Worm (Caenorhabditis elegans) whole organism, young adult: ENCODE data around the gene mig-5.

ENCODE experiments used
- B0035.1 ChIP-seq: sonication (generic microtip); optimal IDR thresholded peaks from 2 replicates; lab custom pipeline; 2016; ENCODE audit warnings: missing genetic modification characterization, mild to moderate bottlenecking, missing compliant biosample characterization, missing genotype, missing genetic modification reagents
- B0336.3 ChIP-seq: fragments of 200-800 bp; sonication (Bioruptor generic); IDR thresholded peaks from 2 replicates; pipeline ENCODE4 v1.3.6; 2022; ENCODE audit warnings: missing genetic modification characterization, missing compliant biosample characterization
- F10E7.11 ChIP-seq: sonication (generic microtip); optimal IDR thresholded peaks from 2 replicates; lab custom pipeline; 2017; ENCODE audit warnings: mild to moderate bottlenecking, missing genetic modification characterization, moderate library complexity, missing compliant biosample characterization
- F33H1.4 ChIP-seq: fragments of 200-800 bp; sonication (Bioruptor generic); IDR thresholded peaks from 2 replicates; pipeline ENCODE4 v1.3.6; 2022; ENCODE audit warnings: missing genetic modification reagents, missing genetic modification characterization, missing compliant biosample characterization
- K11D2.4 ChIP-seq: fragments of 200-800 bp; sonication (Bioruptor generic); IDR thresholded peaks from 2 replicates; pipeline ENCODE4 v1.3.6; 2022; ENCODE audit warnings: missing genetic modification reagents, missing genetic modification characterization, missing compliant biosample characterization
- T07F8.4 ChIP-seq: sonication (generic microtip); optimal IDR thresholded peaks from 2 replicates; lab custom pipeline; 2016; ENCODE audit warnings: mild to moderate bottlenecking, missing genetic modification characterization, moderate library complexity, missing compliant biosample characterization
- T26A5.8 ChIP-seq: sonication (generic microtip); optimal IDR thresholded peaks from 2 replicates; lab custom pipeline; 2016; ENCODE audit warnings: missing genetic modification characterization, missing compliant biosample characterization
- Y56A3A.18 ChIP-seq: fragments of 200-800 bp; sonication (Bioruptor generic); IDR thresholded peaks from 2 replicates; pipeline ENCODE4 v1.3.6; 2022; ENCODE audit warnings: missing genetic modification reagents, missing genetic modification characterization, missing compliant biosample characterization
- Y79H2A.3 ChIP-seq: fragments of 200-800 bp; sonication (Bioruptor generic); conservative IDR thresholded peaks from 2 replicates; pipeline ENCODE4 v1.3.6; 2022; ENCODE audit warnings: missing genetic modification reagents, missing genetic modification characterization, missing compliant biosample characterization
- ZK185.1 ChIP-seq: sonication (generic microtip); optimal IDR thresholded peaks from 2 replicates; lab custom pipeline; 2016; ENCODE audit warnings: mild to moderate bottlenecking, missing genetic modification characterization, missing compliant biosample characterization; ENCODE audit not compliant: poor library complexity, severe bottlenecking
- aptf-2 ChIP-seq: fragments of 200-800 bp; sonication (Bioruptor generic); conservative IDR thresholded peaks from 2 replicates; pipeline ENCODE4 v1.3.6; 2022; ENCODE audit warnings: missing genetic modification reagents, missing genetic modification characterization, missing compliant biosample characterization
- aptf-3 ChIP-seq: fragments of 200-800 bp; sonication (Bioruptor generic); IDR thresholded peaks from 2 replicates; pipeline ENCODE4 v1.3.6; 2022; ENCODE audit warnings: missing genetic modification characterization, missing compliant biosample characterization
- atf-7 ChIP-seq: sonication (generic microtip); optimal IDR thresholded peaks from 2 replicates; lab custom pipeline; 2017; ENCODE audit warnings: mild to moderate bottlenecking, missing genetic modification characterization, missing compliant biosample characterization
- athp-1 ChIP-seq: sonication (generic microtip); optimal IDR thresholded peaks from 2 replicates; lab custom pipeline; 2017; ENCODE audit warnings: mild to moderate bottlenecking, missing genetic modification characterization, missing compliant biosample characterization
- attf-3 ChIP-seq: fragments of 200-800 bp; sonication (Bioruptor generic); conservative IDR thresholded peaks from 2 replicates; pipeline ENCODE4 v1.3.6; 2022; ENCODE audit warnings: missing genetic modification reagents, missing genetic modification characterization, missing compliant biosample characterization
- attf-5 ChIP-seq: fragments of 200-800 bp; sonication (Bioruptor generic); optimal IDR thresholded peaks from 2 replicates; lab custom pipeline; 2018; ENCODE audit warnings: mild to moderate bottlenecking, missing genetic modification characterization, missing compliant biosample characterization
- attf-6 ChIP-seq: fragments of 200-800 bp; sonication (Bioruptor generic); IDR thresholded peaks from 2 replicates; pipeline ENCODE4 v1.3.6; 2022; ENCODE audit warnings: missing genetic modification reagents, missing genetic modification characterization, missing compliant biosample characterization
- cebp-1 ChIP-seq, 2 experiments: fragments of 200-800 bp in 1 of 2; sonication (Bioruptor generic) in 1 of 2; sonication (generic microtip) in 1 of 2; IDR thresholded peaks in 1 of 2; optimal IDR thresholded peaks in 1 of 2; 2 replicates each; pipeline versions ENCODE4 v1.3.6 to Lab custom; 2017 to 2022; ENCODE audit warnings: missing compliant biosample characterization in 2 of 2, missing genetic modification characterization in 2 of 2, mild to moderate bottlenecking in 1 of 2, missing genetic modification reagents in 1 of 2, moderate library complexity in 1 of 2
- ceh-40 ChIP-seq: fragments of 200-800 bp; sonication (Bioruptor generic); IDR thresholded peaks from 2 replicates; pipeline ENCODE4 v1.3.6; 2022; ENCODE audit warnings: missing genetic modification characterization, missing compliant biosample characterization
- ceh-79 ChIP-seq: sonication (generic microtip); optimal IDR thresholded peaks from 2 replicates; lab custom pipeline; 2017; ENCODE audit warnings: mild to moderate bottlenecking, missing genetic modification characterization, missing compliant biosample characterization
- dpff-1 ChIP-seq: sonication (generic microtip); optimal IDR thresholded peaks from 2 replicates; lab custom pipeline; 2017; ENCODE audit warnings: mild to moderate bottlenecking, missing genetic modification characterization, missing compliant biosample characterization
- efl-1 ChIP-seq: fragments of 150-350 bp; optimal IDR thresholded peaks from 2 replicates; lab custom pipeline; 2014; ENCODE audit warnings: missing biosample characterization, missing genetic modification reagents, missing genetic modification characterization
- egl-44 ChIP-seq: fragments of 200-800 bp; sonication (Bioruptor generic); IDR thresholded peaks from 2 replicates; pipeline ENCODE4 v1.3.6; 2022; ENCODE audit warnings: missing genetic modification reagents, missing genetic modification characterization, missing compliant biosample characterization
- egrh-3 ChIP-seq: fragments of 200-800 bp; sonication (Bioruptor generic); IDR thresholded peaks from 2 replicates; pipeline ENCODE4 v1.3.6; 2022; ENCODE audit warnings: missing genetic modification reagents, missing genetic modification characterization, missing compliant biosample characterization
- ets-4 ChIP-seq: fragments of 200-800 bp; sonication (Bioruptor generic); optimal IDR thresholded peaks from 2 replicates; lab custom pipeline; 2018; ENCODE audit warnings: mild to moderate bottlenecking, missing genetic modification characterization, missing compliant biosample characterization
- fkh-3 ChIP-seq: sonication (generic microtip); optimal IDR thresholded peaks from 2 replicates; lab custom pipeline; 2016; ENCODE audit warnings: mild to moderate bottlenecking, missing genetic modification characterization, missing compliant biosample characterization
- hlh-12 ChIP-seq: sonication (generic microtip); optimal IDR thresholded peaks from 2 replicates; lab custom pipeline; 2016; ENCODE audit warnings: missing genetic modification characterization, missing compliant biosample characterization
- hrde-1 ChIP-seq: sonication (generic microtip); optimal IDR thresholded peaks from 2 replicates; lab custom pipeline; 2016; ENCODE audit warnings: missing genetic modification characterization, mild to moderate bottlenecking, missing compliant biosample characterization, moderate library complexity, missing genotype, missing genetic modification reagents, borderline replicate concordance
- lin-35 ChIP-seq, 3 experiments: fragments of 150-350 bp in 2 of 3; sonication (generic microtip) in 1 of 3; optimal IDR thresholded peaks; 2 replicates each; lab custom pipeline; 2014 to 2018; ENCODE audit warnings: missing biosample characterization in 3 of 3, missing genetic modification characterization in 3 of 3, missing genetic modification reagents in 3 of 3
- lir-1 ChIP-seq: fragments of 200-800 bp; sonication (Bioruptor generic); conservative IDR thresholded peaks from 2 replicates; pipeline ENCODE4 v1.3.6; 2022; ENCODE audit warnings: missing genetic modification reagents, missing genetic modification characterization, missing compliant biosample characterization
- lsl-1 ChIP-seq: fragments of 200-800 bp; sonication (Bioruptor generic); optimal IDR thresholded peaks from 2 replicates; lab custom pipeline; 2018; ENCODE audit warnings: mild to moderate bottlenecking, missing genetic modification characterization, moderate library complexity, missing compliant biosample characterization
- madf-6 ChIP-seq: fragments of 200-800 bp; sonication (Bioruptor generic); IDR thresholded peaks from 2 replicates; pipeline ENCODE4 v1.3.6; 2022; ENCODE audit warnings: missing genetic modification reagents, missing genetic modification characterization, missing compliant biosample characterization
- mel-28 ChIP-seq: sonication (generic microtip); optimal IDR thresholded peaks from 2 replicates; lab custom pipeline; 2016; ENCODE audit warnings: borderline replicate concordance, mild to moderate bottlenecking, missing genetic modification characterization, missing compliant biosample characterization
- nhr-120 ChIP-seq: fragments of 200-800 bp; sonication (Bioruptor generic); IDR thresholded peaks from 2 replicates; pipeline ENCODE4 v1.3.6; 2022; ENCODE audit warnings: missing genetic modification characterization, missing compliant biosample characterization
- pbrm-1 ChIP-seq: fragments of 200-800 bp; sonication (Bioruptor generic); IDR thresholded peaks from 2 replicates; pipeline ENCODE4 v1.3.6; 2022; ENCODE audit warnings: missing genetic modification reagents, missing genetic modification characterization, missing compliant biosample characterization
- pha-4 ChIP-seq: fragments of 150-350 bp; sonication (generic microtip); optimal IDR thresholded peaks from 2 replicates; lab custom pipeline; 2014; ENCODE audit warnings: missing biosample characterization, missing genetic modification reagents, missing genetic modification characterization
- rec-8 ChIP-seq, 2 experiments: sonication (generic microtip); optimal IDR thresholded peaks; 2 replicates each; lab custom pipeline; 2016; ENCODE audit warnings: mild to moderate bottlenecking in 2 of 2, missing genetic modification characterization in 2 of 2, missing genetic modification reagents in 2 of 2, missing genotype in 2 of 2, missing biosample characterization in 1 of 2, missing compliant biosample characterization in 1 of 2, moderate library complexity in 1 of 2
- sdz-38 ChIP-seq: sonication (generic microtip); optimal IDR thresholded peaks from 2 replicates; lab custom pipeline; 2016; ENCODE audit warnings: missing genotype, missing genetic modification characterization, missing compliant biosample characterization
- snpc-1.1 ChIP-seq: sonication (generic microtip); optimal IDR thresholded peaks from 2 replicates; lab custom pipeline; 2017; ENCODE audit warnings: missing genetic modification characterization, mild to moderate bottlenecking, missing compliant biosample characterization, antibody characterized with exemption, moderate library complexity, missing genotype, missing genetic modification reagents; ENCODE audit not compliant: insufficient read depth
- snpc-4 ChIP-seq, 5 experiments: fragments of 150-350 bp in 1 of 5; sonication (generic microtip) in 4 of 5; optimal IDR thresholded peaks; 2 replicates each; lab custom pipeline; 2014 to 2018; ENCODE audit warnings: missing genetic modification characterization in 5 of 5, missing biosample characterization in 3 of 5, antibody characterized with exemption in 2 of 5, mild to moderate bottlenecking in 2 of 5, missing compliant biosample characterization in 2 of 5, missing genotype in 2 of 5, moderate library complexity in 2 of 5, missing genetic modification reagents in 1 of 5
- somi-1 ChIP-seq: fragments of 200-800 bp; sonication (Bioruptor generic); optimal IDR thresholded peaks from 2 replicates; lab custom pipeline; 2018; ENCODE audit warnings: mild to moderate bottlenecking, missing genetic modification characterization, missing compliant biosample characterization
- tlf-1 ChIP-seq: fragments of 200-800 bp; sonication (Bioruptor generic); optimal IDR thresholded peaks from 2 replicates; lab custom pipeline; 2018; ENCODE audit warnings: mild to moderate bottlenecking, missing genetic modification characterization, missing compliant biosample characterization
- unc-130 ChIP-seq: sonication (generic microtip); optimal IDR thresholded peaks from 2 replicates; lab custom pipeline; 2016; ENCODE audit warnings: missing genetic modification reagents, missing genetic modification characterization, missing compliant biosample characterization
- ztf-25 ChIP-seq: fragments of 200-800 bp; sonication (Bioruptor generic); IDR thresholded peaks from 2 replicates; pipeline ENCODE4 v1.3.6; 2022; ENCODE audit warnings: missing genetic modification reagents, missing genetic modification characterization, missing compliant biosample characterization

mig-5 gene

DNA sequence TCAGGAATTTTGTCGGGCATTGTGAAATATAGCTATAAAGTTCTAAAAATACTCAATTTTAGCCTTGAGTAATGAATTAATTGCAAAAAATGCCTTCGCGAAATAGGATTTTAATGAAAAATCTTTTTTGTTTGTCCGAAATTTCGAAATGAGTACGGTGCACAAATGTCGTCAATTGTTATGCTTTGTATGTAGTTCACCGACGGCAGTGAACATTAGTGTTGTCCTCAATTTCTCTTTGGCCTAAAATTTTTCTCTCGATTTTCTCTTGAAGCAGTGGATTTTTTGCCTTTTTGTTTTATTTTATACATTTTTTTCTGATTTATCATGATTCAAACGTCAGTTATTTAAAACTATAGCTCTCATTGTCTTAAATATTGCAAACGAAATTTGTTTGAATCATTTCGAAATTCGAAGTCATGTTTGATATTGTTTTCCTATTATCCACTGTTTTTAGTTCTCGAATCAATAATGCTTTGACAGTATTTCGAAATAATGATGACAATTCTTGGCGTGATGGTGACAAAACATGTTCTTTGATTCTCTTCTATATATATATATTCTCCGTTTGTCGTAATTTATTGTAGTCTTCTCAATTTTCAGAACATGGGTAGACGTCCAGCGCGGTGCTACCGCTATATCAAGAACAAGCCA is 41.4 kb downstream of the mig-5 start, which contains the start of the genes ints-11 and rpl-10:
Gene ints-11, minus strand, starts transcription at position 201 of the 654 bp plus-strand sequence.
Gene rpl-10, plus strand, starts transcription at position 604 of the 654 bp plus-strand sequence.
- no peak for TF ChIP-seq F10E7.11 (tag; lab: Kevin White, UChicago)
- no peak for TF ChIP-seq ceh-40 (GFP tag; lab: Robert Waterston, UW)
- TF ChIP-seq F33H1.4, result peak; percentile 67
- TF ChIP-seq attf-5 (GFP tag; lab: Kevin White, UChicago), result peak; percentile 29
- no peak for TF ChIP-seq snpc-4 (GFP tag; optimal IDR thresholded peaks at IDR 0.05; lab: Kevin White, UChicago)
- TF ChIP-seq snpc-4 (tag; optimal IDR thresholded peaks at IDR 0.05; lab: Kevin White, UChicago), result peak in 1 of 4 experiments; percentile 47
- no peak for TF ChIP-seq cebp-1 (GFP tag; IDR thresholded peaks at IDR 0.05; lab: Robert Waterston, UW)
- peak; percentile 55 for TF ChIP-seq cebp-1 (tag; optimal IDR thresholded peaks at IDR 0.05; lab: Kevin White, UChicago)
- TF ChIP-seq lsl-1 (GFP tag; lab: Kevin White, UChicago), result peak; percentile 15
- TF ChIP-seq egl-44 (GFP tag; lab: Robert Waterston, UW), result no peak
- peak in 1 of 3 experiments; percentile 18 for TF ChIP-seq lin-35 (GFP tag; optimal IDR thresholded peaks at IDR 0.05; lab: Kevin White, UChicago)
- TF ChIP-seq aptf-3 (GFP tag; lab: Robert Waterston, UW), result no peak
- no peak for TF ChIP-seq aptf-2 (GFP tag; lab: Robert Waterston, UW)
- TF ChIP-seq hrde-1 (tag; lab: Kevin White, UChicago), result no peak
- TF ChIP-seq snpc-1.1 (tag; lab: Kevin White, UChicago), result no peak
- TF ChIP-seq pha-4 (tag; lab: Kevin White, UChicago), result peak; percentile 30
- no peak for TF ChIP-seq Y79H2A.3 (GFP tag; lab: Robert Waterston, UW)
- no peak for TF ChIP-seq tlf-1 (GFP tag; lab: Kevin White, UChicago)

DNA sequence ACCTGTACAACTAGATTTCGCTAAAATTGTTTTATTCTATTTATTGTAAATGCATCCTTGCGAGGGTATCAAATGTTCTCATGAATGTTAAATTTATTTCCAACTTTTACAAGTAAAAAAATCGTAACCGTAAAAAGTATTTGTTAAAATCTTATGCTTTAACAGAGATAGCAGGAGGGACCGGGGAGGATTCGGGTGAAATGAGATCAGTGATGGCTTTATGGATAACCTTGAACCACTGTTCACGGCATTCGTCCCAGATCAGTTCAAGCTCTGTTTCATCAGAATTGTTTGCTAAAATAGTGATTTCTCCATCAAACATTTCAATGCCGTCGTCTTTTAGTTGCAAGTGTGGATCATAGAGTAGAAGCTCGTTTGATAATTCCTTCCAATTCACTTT is 43.7 kb downstream of the mig-5 start:
- TF ChIP-seq B0035.1 (no peak), efl-1 (GFP tag; lab: Kevin White, UChicago) (no peak), ztf-25 (no peak), atf-7 (tag; lab: Kevin White, UChicago) (no peak), T07F8.4 (tag; lab: Kevin White, UChicago) (no peak), rec-8 (tag; optimal IDR thresholded peaks at IDR 0.05; lab: Kevin White, UChicago) (no peak), ZK185.1 (tag; lab: Kevin White, UChicago) (no peak), hlh-12 (no peak), lir-1 (GFP tag; lab: Robert Waterston, UW) (no peak), Y56A3A.18 (GFP tag; lab: Robert Waterston, UW) (no peak), dpff-1 (no peak), fkh-3 (no peak), pbrm-1 (GFP tag; lab: Robert Waterston, UW) (0 out of 2 replicates have a peak, but pooled peaks have one; percentile 37), ets-4 (GFP tag; lab: Kevin White, UChicago) (no peak), egrh-3 (no peak), attf-3 (GFP tag; lab: Robert Waterston, UW) (no peak), B0336.3 (GFP tag; lab: Robert Waterston, UW) (peak; percentile 66; the same call in 1 of the 2 replicates), madf-6 (peak; percentile 36; the same call in 1 of the 2 replicates), attf-6 (GFP tag; lab: Robert Waterston, UW) (0 out of 2 replicates have a peak, but pooled peaks have one; percentile 58), attf-5 (GFP tag; lab: Kevin White, UChicago) (no peak), athp-1 (tag; lab: Kevin White, UChicago) (peak; percentile 22), T26A5.8 (no peak), nhr-120 (no peak), K11D2.4 (GFP tag; lab: Robert Waterston, UW) (no peak), sdz-38 (no peak), somi-1 (GFP tag; lab: Kevin White, UChicago) (no peak), mel-28 (tag; lab: Kevin White, UChicago) (no peak), unc-130 (GFP tag; lab: Kevin White, UChicago) (no peak), ceh-79 (tag; lab: Kevin White, UChicago) (no peak)
